Fruit fly (Drosophila melanogaster): ENCODE results near the gene CG13474.

Gene CG13474

DNA sequence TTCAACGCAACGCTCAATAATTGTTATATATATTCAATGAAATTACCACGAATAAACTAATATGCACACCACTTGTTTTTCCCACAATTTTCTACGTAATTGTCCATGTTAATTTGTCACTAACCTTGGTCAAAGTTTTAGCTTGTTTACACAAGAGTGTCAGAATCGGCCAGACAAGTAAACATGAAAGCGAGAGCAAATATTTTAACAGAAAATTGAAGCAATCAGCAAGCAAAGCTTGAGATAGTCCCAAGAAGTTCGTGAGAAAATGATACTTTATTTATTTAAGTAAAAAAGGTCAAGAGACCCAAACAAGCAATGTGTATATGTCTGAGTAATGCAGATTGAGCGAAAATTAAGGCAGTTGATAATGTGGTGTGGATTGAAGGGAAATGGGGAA lies 11.1 kb upstream of the CG13474 start (continued):
- peak; percentile 64 for TF ChIP-seq CG17359 (tag; optimal IDR thresholded peaks at IDR 0.05)
- TF ChIP-seq Hand (GFP tag; optimal IDR thresholded peaks at IDR 0.05): no peak
- TF ChIP-seq Awh (GFP tag; IDR thresholded peaks at IDR 0.05): peak; percentile 66
- TF ChIP-seq org-1 (GFP tag; optimal IDR thresholded peaks at IDR 0.05): peak; percentile 30
- peak; percentile 36 for TF ChIP-seq B-H2 (GFP tag; optimal IDR thresholded peaks at IDR 0.05)
- peak; percentile 51 for TF ChIP-seq NK7.1 (GFP tag; optimal IDR thresholded peaks at IDR 0.05)
- TF ChIP-seq dmrt11E (tag; optimal IDR thresholded peaks at IDR 0.05): no peak
- peak; percentile 45; the same call in 1 of the 2 replicates for TF ChIP-seq Rfx (GFP tag; IDR thresholded peaks at IDR 0.05)
- no peak for TF ChIP-seq MTF-1 (GFP tag; optimal IDR thresholded peaks at IDR 0.05; ENCODE audit: borderline replicate concordance)
- no peak for TF ChIP-seq ap (GFP tag; IDR thresholded peaks at IDR 0.05)
- TF ChIP-seq mam (GFP tag; optimal IDR thresholded peaks at IDR 0.05): peak; percentile 52
- peak in 1 of 2 experiments; percentile 4 for TF ChIP-seq Trl (optimal IDR thresholded peaks at IDR 0.05)
- peak; percentile 62 for TF ChIP-seq Trl (GFP tag; optimal IDR thresholded peaks at IDR 0.05)
- TF ChIP-seq CG13296 (GFP tag; optimal IDR thresholded peaks at IDR 0.05): peak; percentile 59
- TF ChIP-seq CG7357 (GFP tag; IDR thresholded peaks at IDR 0.05): no peak
- TF ChIP-seq CG11695 (GFP tag; IDR thresholded peaks at IDR 0.05): peak; percentile 65; the same call in 1 of the 3 replicates
- no peak for TF ChIP-seq nerfin-1 (tag; optimal IDR thresholded peaks at IDR 0.05)
- peak; percentile 37; the same call in 1 of the 2 replicates for TF ChIP-seq CG11085 (GFP tag; IDR thresholded peaks at IDR 0.05)
- peak; percentile 22 for TF ChIP-seq CG18011 (GFP tag; optimal IDR thresholded peaks at IDR 0.05)
- TF ChIP-seq wek (GFP tag; optimal IDR thresholded peaks at IDR 0.05): peak; percentile 19
- peak; percentile 46 for TF ChIP-seq slou (GFP tag; optimal IDR thresholded peaks at IDR 0.05)
- 0 out of 2 replicates have a peak, but pooled peaks have one; percentile 27 for TF ChIP-seq Poxn (GFP tag; IDR thresholded peaks at IDR 0.05)
- peak; percentile 18 for TF ChIP-seq bcd (GFP tag; optimal IDR thresholded peaks at IDR 0.05)
- no peak for TF ChIP-seq CG14710 (tag; optimal IDR thresholded peaks at IDR 0.05)
- no peak for TF ChIP-seq jumu (GFP tag; optimal IDR thresholded peaks at IDR 0.05)
- peak; percentile 65 for TF ChIP-seq CG2120 (GFP tag; optimal IDR thresholded peaks at IDR 0.05)
- peak; percentile 70 for TF ChIP-seq CG15514 (GFP tag; optimal IDR thresholded peaks at IDR 0.05)
- peak; percentile 10 for TF ChIP-seq CG3407 (GFP tag; optimal IDR thresholded peaks at IDR 0.05)
- TF ChIP-seq sens (GFP tag): peak; percentile 90
- TF ChIP-seq sug (tag; optimal IDR thresholded peaks at IDR 0.05): peak; percentile 4
- no peak for TF ChIP-seq shn (GFP tag; optimal IDR thresholded peaks at IDR 0.05)
- peak; percentile 12 for TF ChIP-seq CG4424 (GFP tag; optimal IDR thresholded peaks at IDR 0.05)
- TF ChIP-seq Eip74EF (GFP tag; optimal IDR thresholded peaks at IDR 0.05): no peak
- no peak for TF ChIP-seq CG8290 (GFP tag; optimal IDR thresholded peaks at IDR 0.05)
- TF ChIP-seq CG8290 (tag; optimal IDR thresholded peaks at IDR 0.05): peak in 1 of 2 experiments; percentile 71
- TF ChIP-seq Oli (tag; optimal IDR thresholded peaks at IDR 0.05): no peak
- TF ChIP-seq CG12744 (GFP tag; optimal IDR thresholded peaks at IDR 0.05): peak; percentile 56
- no peak for TF ChIP-seq cato (GFP tag; optimal IDR thresholded peaks at IDR 0.05; ENCODE audit: borderline replicate concordance)
- 0 out of 3 replicates have a peak, but pooled peaks have one; percentile 43 for TF ChIP-seq ci (GFP tag; IDR thresholded peaks at IDR 0.05)
- TF ChIP-seq CG1647 (GFP tag; optimal IDR thresholded peaks at IDR 0.05): peak; percentile 53
- TF ChIP-seq her (GFP tag; optimal IDR thresholded peaks at IDR 0.05): peak; percentile 32
- 0 out of 2 replicates have a peak, but pooled peaks have one; percentile 34 for TF ChIP-seq Nf-YA (GFP tag; IDR thresholded peaks at IDR 0.05)
- TF ChIP-seq Max (GFP tag; optimal IDR thresholded peaks at IDR 0.05): peak; percentile 51
- no peak for TF ChIP-seq Six4 (GFP tag; optimal IDR thresholded peaks at IDR 0.05)
- peak; percentile 52 for TF ChIP-seq Xrp1 (GFP tag; IDR thresholded peaks at IDR 0.05)
- peak; percentile 8 for TF ChIP-seq CG7839 (tag; optimal IDR thresholded peaks at IDR 0.05)
- peak; percentile 64 for TF ChIP-seq seq (GFP tag; IDR thresholded peaks at IDR 0.05)
- TF ChIP-seq Sox102F (GFP tag; optimal IDR thresholded peaks at IDR 0.05): peak; percentile 46
- no peak for TF ChIP-seq unc-4 (GFP tag; IDR thresholded peaks at IDR 0.05; ENCODE audit: partially characterized antibody)
- TF ChIP-seq CG34376 (GFP tag; optimal IDR thresholded peaks at IDR 0.05): peak; percentile 8
- TF ChIP-seq Hmx (GFP tag; optimal IDR thresholded peaks at IDR 0.05): no peak

All from whole organism, embryonic.